Worm (Caenorhabditis elegans): ENCODE results near the gene myo-5.

Gene myo-5

DNA sequence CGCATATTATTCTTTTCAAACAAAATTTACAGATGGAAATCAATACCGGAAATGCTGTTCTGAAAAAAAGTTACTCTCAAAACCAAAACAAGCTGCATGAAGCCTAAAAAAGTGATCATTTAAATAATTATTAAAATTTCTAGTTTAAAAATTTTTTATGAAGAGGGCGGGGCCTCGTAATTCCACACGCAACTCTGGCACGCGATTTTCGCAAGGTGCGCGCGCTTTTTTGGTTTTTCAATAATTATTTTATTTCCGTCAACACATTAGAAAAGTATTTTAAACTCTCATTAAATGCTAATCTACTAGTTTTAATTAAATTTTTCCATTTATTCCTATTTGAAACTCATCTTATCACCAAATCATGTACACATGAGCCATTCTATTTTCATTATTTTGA is 20.9 kb downstream of the myo-5 start:
- TF ChIP-seq ceh-48 (tag; optimal IDR thresholded peaks at IDR 0.05) (no peak), fkh-6 (tag; optimal IDR thresholded peaks at IDR 0.05) (no peak), ceh-18 (tag; optimal IDR thresholded peaks at IDR 0.05) (no peak), nhr-232 (tag; optimal IDR thresholded peaks at IDR 0.05) (no peak), ceh-31 (tag; optimal IDR thresholded peaks at IDR 0.05) (no peak), tbx-2 (tag; optimal IDR thresholded peaks at IDR 0.05) (no peak), unc-55 (GFP tag; optimal IDR thresholded peaks at IDR 0.05) (no peak), F13H6.1 (tag; optimal IDR thresholded peaks at IDR 0.05) (no peak), unc-86 (tag; optimal IDR thresholded peaks at IDR 0.05) (no peak), pqm-1 (tag; optimal IDR thresholded peaks at IDR 0.05) (no peak), ceh-45 (GFP tag; IDR thresholded peaks at IDR 0.05) (no peak), nhr-11 (tag; optimal IDR thresholded peaks at IDR 0.05) (no peak), che-1 (tag; optimal IDR thresholded peaks at IDR 0.05) (no peak), sox-4 (tag; optimal IDR thresholded peaks at IDR 0.05) (no peak), sox-2 (GFP tag; IDR thresholded peaks at IDR 0.05) (no peak), C08G9.2 (tag; optimal IDR thresholded peaks at IDR 0.05) (no peak), pha-4 (tag; optimal IDR thresholded peaks at IDR 0.05) (no peak), fax-1 (tag; optimal IDR thresholded peaks at IDR 0.05) (no peak), dve-1 (tag; optimal IDR thresholded peaks at IDR 0.05) (no peak)

DNA sequence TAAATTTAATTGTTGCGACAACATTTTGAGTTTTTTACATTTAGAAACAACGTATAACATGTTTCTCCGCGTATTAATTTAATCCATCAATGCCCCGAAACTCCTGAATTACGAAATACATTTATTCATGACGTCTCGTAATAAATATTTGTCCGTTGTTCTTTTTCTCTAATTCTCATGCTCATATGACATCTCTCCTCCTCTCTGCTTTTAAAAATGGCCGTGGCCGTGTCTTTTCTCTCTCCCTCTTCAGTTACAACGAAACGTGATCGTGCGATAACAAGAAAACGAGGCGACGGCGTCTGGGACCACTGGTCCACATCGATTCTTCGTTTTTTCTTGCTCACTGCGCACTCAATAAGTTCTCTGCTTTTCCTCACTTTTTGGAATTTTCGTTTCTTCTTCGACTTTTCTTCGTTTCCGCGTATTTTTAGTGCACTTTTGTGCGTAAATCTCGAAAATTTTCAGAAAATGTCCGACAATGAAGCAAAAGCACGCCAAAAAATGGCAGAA is 21.4 kb downstream of the myo-5 start, which contains the start of gene snap-1:
snap-1 (plus strand) TSS at position 463 of the 513 bp plus-strand sequence.
- TF ChIP-seq pros-1 (tag; optimal IDR thresholded peaks at IDR 0.05) (peak; percentile 8), ets-4 (tag; optimal IDR thresholded peaks at IDR 0.05) (no peak), ceh-18 (tag; optimal IDR thresholded peaks at IDR 0.05) (peak; percentile 9), tbx-2 (tag; optimal IDR thresholded peaks at IDR 0.05) (peak; percentile 4), ceh-30 (tag; optimal IDR thresholded peaks at IDR 0.05) (no peak), pat-9 (tag; optimal IDR thresholded peaks at IDR 0.05) (no peak), ceh-48 (tag; optimal IDR thresholded peaks at IDR 0.05) (peak; percentile 48), ceh-19 (GFP tag; optimal IDR thresholded peaks at IDR 0.05) (no peak), ceh-34 (tag; optimal IDR thresholded peaks at IDR 0.05) (peak; percentile 21), fkh-6 (tag; optimal IDR thresholded peaks at IDR 0.05) (no peak), elt-4 (tag; optimal IDR thresholded peaks at IDR 0.05) (no peak), unc-55 (GFP tag; optimal IDR thresholded peaks at IDR 0.05) (peak; percentile 72), hlh-30 (tag; optimal IDR thresholded peaks at IDR 0.05; ENCODE audit: insufficient read depth) (peak; percentile 77), nfya-1 (tag; optimal IDR thresholded peaks at IDR 0.05) (peak; percentile 26), ceh-31 (tag; optimal IDR thresholded peaks at IDR 0.05) (peak; percentile 41), T23F11.4 (GFP tag; optimal IDR thresholded peaks at IDR 0.05) (no peak), sox-2 (GFP tag; IDR thresholded peaks at IDR 0.05) (no peak), unc-42 (tag; optimal IDR thresholded peaks at IDR 0.05) (peak; percentile 76)

DNA sequence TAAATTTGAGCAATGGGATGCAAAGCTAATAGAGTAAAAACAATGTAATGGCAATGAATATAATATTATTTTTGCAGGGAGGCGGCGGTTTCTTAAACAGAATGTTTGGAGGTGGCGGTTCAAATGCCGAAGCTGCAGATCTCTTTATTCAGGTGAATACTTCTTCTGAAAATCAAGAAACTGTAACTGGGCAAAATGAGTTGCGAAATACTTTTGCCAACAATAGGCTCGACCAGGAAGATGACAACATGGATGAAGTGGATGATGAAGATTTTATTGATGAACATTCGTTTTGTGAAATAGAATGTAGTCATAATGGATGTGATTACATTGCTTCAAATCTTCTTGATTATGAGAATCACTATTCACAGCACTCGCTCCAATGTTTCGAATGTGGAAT is 22.0 kb downstream of the myo-5 start:
- TF ChIP-seq fax-1 (tag; optimal IDR thresholded peaks at IDR 0.05) (no peak), F13H6.1 (tag; optimal IDR thresholded peaks at IDR 0.05) (no peak), K09A11.1 (tag; optimal IDR thresholded peaks at IDR 0.05; ENCODE audit: insufficient read depth) (no peak), pha-4 (tag; optimal IDR thresholded peaks at IDR 0.05) (no peak), unc-86 (tag; optimal IDR thresholded peaks at IDR 0.05) (no peak), ahr-1 (tag; optimal IDR thresholded peaks at IDR 0.05) (no peak), nhr-232 (tag; optimal IDR thresholded peaks at IDR 0.05) (no peak), ceh-48 (tag; optimal IDR thresholded peaks at IDR 0.05) (no peak), zip-5 (tag; optimal IDR thresholded peaks at IDR 0.05) (no peak), eyg-1 (tag; optimal IDR thresholded peaks at IDR 0.05) (no peak)

DNA sequence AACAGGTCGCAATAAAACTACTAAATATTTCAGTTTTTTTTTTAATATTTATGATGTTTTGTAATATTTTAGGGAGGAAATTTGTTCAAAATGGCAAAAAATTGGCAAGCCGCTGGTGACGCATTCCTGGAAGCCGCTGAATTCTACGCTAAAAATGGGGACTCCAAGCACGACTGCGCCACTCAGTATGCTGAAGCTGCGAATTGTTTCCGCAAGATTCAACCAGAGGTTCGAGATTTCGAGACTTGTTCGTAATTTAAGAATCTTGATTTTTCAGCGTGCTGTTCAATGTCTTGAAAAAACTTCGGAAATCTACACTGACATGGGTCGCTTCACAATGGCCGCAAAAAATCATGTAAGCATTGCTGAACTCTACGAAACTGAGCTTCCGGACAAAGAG is 22.9 kb downstream of the myo-5 start:
- TF ChIP-seq ceh-6 (GFP tag; optimal IDR thresholded peaks at IDR 0.05) (no peak), hlh-13 (GFP tag; optimal IDR thresholded peaks at IDR 0.05) (no peak)

All from whole organism, late embryonic.